Worm (Caenorhabditis elegans): Measurements from ENCODE around the gene nduv-2.

nduv-2 gene

ce11 chrV:13589494-13590176, 35.7 kb downstream of the nduv-2 start, which contains the start of the genes F53F4.2 and F53F4.18:
F53F4.2 (minus strand) TSS chrV:13589594.
F53F4.18 (plus strand) TSS chrV:13590126.
- TF ChIP-seq ceh-91 (GFP tag; IDR thresholded peaks at IDR 0.05) (no peak), ceh-40 (GFP tag; IDR thresholded peaks at IDR 0.05) (no peak), akir-1 (GFP tag; optimal IDR thresholded peaks at IDR 0.05) (no peak), dpff-1 (tag; optimal IDR thresholded peaks at IDR 0.05) (no peak), let-607 (tag; optimal IDR thresholded peaks at IDR 0.05) (no peak), pha-4 (tag; optimal IDR thresholded peaks at IDR 0.05) (no peak), ztf-25 (GFP tag; IDR thresholded peaks at IDR 0.05) (no peak), zfh-2 (GFP tag; conservative IDR thresholded peaks at IDR 0.05) (no peak), mcd-1 (GFP tag; IDR thresholded peaks at IDR 0.05) (no peak), lin-54 (GFP tag; optimal IDR thresholded peaks at IDR 0.05) (no peak), F57C9.4 (tag; optimal IDR thresholded peaks at IDR 0.05) (no peak)

- no peak for TF ChIP-seq ets-4 (GFP tag; optimal IDR thresholded peaks at IDR 0.05)
- no peak for TF ChIP-seq B0336.3 (GFP tag; IDR thresholded peaks at IDR 0.05)
- no peak for TF ChIP-seq F57C9.4 (tag; optimal IDR thresholded peaks at IDR 0.05)
- TF ChIP-seq egl-18 (GFP tag; IDR thresholded peaks at IDR 0.05) = no peak
- no peak for TF ChIP-seq bed-2 (GFP tag; IDR thresholded peaks at IDR 0.05)
- TF ChIP-seq let-607 (tag; optimal IDR thresholded peaks at IDR 0.05) = no peak
- no peak for TF ChIP-seq ztf-22 (GFP tag; optimal IDR thresholded peaks at IDR 0.05)
- TF ChIP-seq aptf-3 (GFP tag; IDR thresholded peaks at IDR 0.05) = no peak
- no peak for TF ChIP-seq Y67H2A.10 (GFP tag; conservative IDR thresholded peaks at IDR 0.05)
- TF ChIP-seq rpc-1 (optimal IDR thresholded peaks at IDR 0.05) = no peak
- no peak for TF ChIP-seq rpc-1 (tag; optimal IDR thresholded peaks at IDR 0.05)
- TF ChIP-seq mes-4 (tag; optimal IDR thresholded peaks at IDR 0.05) = no peak
- TF ChIP-seq pha-4 (tag; optimal IDR thresholded peaks at IDR 0.05) = no peak
Observed at ce11 chrV:13587902-13588301, 37.5 kb downstream of the nduv-2 start, which contains the start of gene F53F4.17. F53F4.17 (plus strand) TSS chrV:13588202.

- TF ChIP-seq F57C9.4 (tag; optimal IDR thresholded peaks at IDR 0.05) (no peak), C17E4.6 (GFP tag; IDR thresholded peaks at IDR 0.05) (no peak), unc-130 (GFP tag; optimal IDR thresholded peaks at IDR 0.05) (no peak), D2030.7 (GFP tag; IDR thresholded peaks at IDR 0.05) (no peak), Y53G8AR.9 (GFP tag; conservative IDR thresholded peaks at IDR 0.05) (no peak), lin-40 (tag; optimal IDR thresholded peaks at IDR 0.05) (no peak), ztf-22 (GFP tag; optimal IDR thresholded peaks at IDR 0.05) (no peak), xnd-1 (tag; optimal IDR thresholded peaks at IDR 0.05) (no peak), nfya-2 (GFP tag; IDR thresholded peaks at IDR 0.05) (no peak), lag-1 (GFP tag; IDR thresholded peaks at IDR 0.05) (no peak), C06A6.2 (GFP tag; conservative IDR thresholded peaks at IDR 0.05) (no peak), bed-1 (GFP tag; IDR thresholded peaks at IDR 0.05) (no peak), attf-6 (GFP tag; IDR thresholded peaks at IDR 0.05) (no peak), ZK185.1 (tag; optimal IDR thresholded peaks at IDR 0.05; ENCODE audit: poor library complexity, severe bottlenecking) (no peak), B0035.1 (tag; optimal IDR thresholded peaks at IDR 0.05) (no peak)
Observed at ce11 chrV:13584484-13584883, 40.9 kb downstream of the nduv-2 start, which contains the start of gene F53F4.1. F53F4.1 (plus strand) TSS chrV:13584784.

ce11 chrV:13580696-13581095, 44.7 kb downstream of the nduv-2 start, which contains the start of gene C50B8.5:
C50B8.5 (plus strand) TSS chrV:13580968.
- TF ChIP-seq nhr-80 (tag; optimal IDR thresholded peaks at IDR 0.05) (peak; percentile 46), F37B4.10 (GFP tag; IDR thresholded peaks at IDR 0.05) (no peak), F23B12.7 (tag; optimal IDR thresholded peaks at IDR 0.05; ENCODE audit: insufficient read depth) (no peak), snpc-4 (GFP tag; optimal IDR thresholded peaks at IDR 0.05) (no peak), snpc-4 (tag; optimal IDR thresholded peaks at IDR 0.05) (no peak), snpc-3.4 (tag; optimal IDR thresholded peaks at IDR 0.05) (no peak), Y67H2A.10 (GFP tag; conservative IDR thresholded peaks at IDR 0.05) (no peak), mxl-1 (tag; optimal IDR thresholded peaks at IDR 0.05) (no peak)

Measured in whole organism, young adult.